Worm (Caenorhabditis elegans): ENCODE measurements around the gene srh-8.

- TF ChIP-seq nhr-11 (tag; optimal IDR thresholded peaks at IDR 0.05) (no peak), unc-62 (GFP tag; optimal IDR thresholded peaks at IDR 0.05) (no peak), nfya-1 (tag; optimal IDR thresholded peaks at IDR 0.05; ENCODE audit: insufficient read depth) (no peak), nhr-76 (tag; optimal IDR thresholded peaks at IDR 0.05) (no peak), lin-39 (tag; optimal IDR thresholded peaks at IDR 0.05) (no peak), snpc-4 (tag; optimal IDR thresholded peaks at IDR 0.05) (no peak), unc-39 (tag; optimal IDR thresholded peaks at IDR 0.05) (no peak), skn-1 (tag; optimal IDR thresholded peaks at IDR 0.05) (no peak), fkh-10 (GFP tag; optimal IDR thresholded peaks at IDR 0.05) (no peak), ama-1 (optimal IDR thresholded peaks at IDR 0.05) (no peak), sea-2 (GFP tag; optimal IDR thresholded peaks at IDR 0.05) (no peak), nhr-237 (tag; optimal IDR thresholded peaks at IDR 0.05) (no peak), elt-1 (tag; optimal IDR thresholded peaks at IDR 0.05) (no peak), elt-2 (tag; optimal IDR thresholded peaks at IDR 0.05) (no peak)
Measured at ce11 chrV:3984178-3984577, 21.1 kb upstream of the srh-8 start, which contains the start of gene nlp-29.
